Fruit fly (Drosophila melanogaster) whole organism, embryonic: ENCODE results near the gene Mo25.
A peak's percentile ranks its signal among the peaks of the same experiment; 100 is the strongest.

Experiments used
- B-H1 ChIP-seq: fragments of 200-800 bp; sonication (Bioruptor generic); IDR thresholded peaks from 3 replicates; pipeline ENCODE4 v1.3.6; 2022; ENCODE audit warnings: missing biosample characterization, missing genetic modification characterization
- BtbVII ChIP-seq: fragments of 200-800 bp; sonication (Bioruptor generic); optimal IDR thresholded peaks from 3 replicates; lab custom pipeline; 2017; ENCODE audit warnings: missing biosample characterization, mild to moderate bottlenecking, missing genetic modification characterization
- CG10366 ChIP-seq: fragments of 200-800 bp; sonication (Bioruptor generic); IDR thresholded peaks from 2 replicates; pipeline ENCODE4 v1.3.6; 2022; ENCODE audit warnings: missing biosample characterization, missing genetic modification characterization
- CG10543 ChIP-seq: fragments of 200-800 bp; sonication (Bioruptor generic); optimal IDR thresholded peaks from 3 replicates; lab custom pipeline; 2017; ENCODE audit warnings: missing biosample characterization, mild to moderate bottlenecking, missing genetic modification characterization, moderate library complexity
- CG10959 ChIP-seq: fragments of 200-800 bp; sonication (Bioruptor generic); IDR thresholded peaks from 2 replicates; pipeline ENCODE4 v1.3.6; 2022; ENCODE audit warnings: missing biosample characterization, missing genetic modification characterization
- CG11504 ChIP-seq: fragments of 200-800 bp; sonication (Bioruptor generic); optimal IDR thresholded peaks from 3 replicates; lab custom pipeline; 2019; ENCODE audit warnings: missing biosample characterization, mild to moderate bottlenecking, missing genetic modification characterization, moderate library complexity
- CG14050 ChIP-seq: fragments of 200-800 bp; sonication (Bioruptor generic); IDR thresholded peaks from 3 replicates; pipeline ENCODE4 v1.3.6; 2022; ENCODE audit warnings: missing biosample characterization, missing genetic modification characterization
- CG14667 ChIP-seq: fragments of 200-800 bp; sonication (Bioruptor generic); IDR thresholded peaks from 2 replicates; pipeline ENCODE4 v1.3.6; 2022; ENCODE audit warnings: missing biosample characterization, missing genetic modification characterization
- CG15514 ChIP-seq: fragments of 200-800 bp; sonication (Bioruptor generic); optimal IDR thresholded peaks from 3 replicates; lab custom pipeline; 2017; ENCODE audit warnings: missing biosample characterization, missing genetic modification characterization, mild to moderate bottlenecking, moderate library complexity, missing genetic modification reagents
- CG18262 ChIP-seq: fragments of 200-800 bp; optimal IDR thresholded peaks from 3 replicates; lab custom pipeline; 2019; ENCODE audit warnings: missing biosample characterization, mild to moderate bottlenecking, missing genetic modification characterization, moderate library complexity
- CG18476 ChIP-seq: fragments of 200-800 bp; sonication (Bioruptor generic); optimal IDR thresholded peaks from 2 replicates; lab custom pipeline; 2016; ENCODE audit warnings: missing biosample characterization, mild to moderate bottlenecking, missing genetic modification characterization
- CG30020 ChIP-seq: fragments of 200-800 bp; optimal IDR thresholded peaks from 2 replicates; lab custom pipeline; 2019; ENCODE audit warnings: missing biosample characterization, mild to moderate bottlenecking, missing genetic modification characterization, moderate library complexity
- CG31224 ChIP-seq: fragments of 200-800 bp; sonication (Bioruptor generic); IDR thresholded peaks from 2 replicates; pipeline ENCODE4 v1.3.6; 2022; ENCODE audit warnings: missing biosample characterization, missing genetic modification characterization
- CG33213 ChIP-seq: fragments of 200-800 bp; sonication (Bioruptor generic); optimal IDR thresholded peaks from 3 replicates; lab custom pipeline; 2016; ENCODE audit warnings: missing biosample characterization, missing genetic modification characterization
- CG33557 ChIP-seq: fragments of 200-800 bp; sonication (Bioruptor generic); optimal IDR thresholded peaks from 2 replicates; lab custom pipeline; 2019; ENCODE audit warnings: missing biosample characterization, mild to moderate bottlenecking, missing genetic modification characterization, moderate library complexity
- CG34376 ChIP-seq: fragments of 200-800 bp; sonication (Bioruptor generic); optimal IDR thresholded peaks from 2 replicates; lab custom pipeline; 2018; ENCODE audit warnings: missing biosample characterization, mild to moderate bottlenecking, missing genetic modification characterization
- CG3995 ChIP-seq: fragments of 200-800 bp; sonication (Bioruptor generic); optimal IDR thresholded peaks from 3 replicates; lab custom pipeline; 2016; ENCODE audit warnings: missing biosample characterization, missing genetic modification characterization
- CG6272 ChIP-seq: fragments of 200-800 bp; sonication (Bioruptor generic); IDR thresholded peaks from 2 replicates; pipeline ENCODE4 v1.3.6; 2022; ENCODE audit warnings: missing biosample characterization, missing genetic modification characterization
- CG7745 ChIP-seq: fragments of 200-800 bp; sonication (Bioruptor generic); optimal IDR thresholded peaks from 2 replicates; lab custom pipeline; 2018; ENCODE audit warnings: missing biosample characterization, mild to moderate bottlenecking, missing genetic modification characterization, moderate library complexity
- ERR ChIP-seq: fragments of 200-800 bp; sonication (Bioruptor generic); optimal IDR thresholded peaks from 2 replicates; lab custom pipeline; 2016; ENCODE audit warnings: missing biosample characterization, missing genetic modification characterization
- HLHmδ ChIP-seq: fragments of 200-800 bp; sonication (Bioruptor generic); optimal IDR thresholded peaks from 2 replicates; lab custom pipeline; 2018; ENCODE audit warnings: missing biosample characterization, mild to moderate bottlenecking, missing genetic modification characterization, moderate library complexity
- Hr39 ChIP-seq: fragments of >200 bp; optimal IDR thresholded peaks from 2 replicates; lab custom pipeline; 2017
- Kr ChIP-seq: fragments of 200-800 bp; sonication (Bioruptor generic); optimal IDR thresholded peaks from 2 replicates; lab custom pipeline; 2017; ENCODE audit warnings: missing biosample characterization, mild to moderate bottlenecking, missing genetic modification characterization
- Lpt ChIP-seq: fragments of >200 bp; optimal IDR thresholded peaks from 2 replicates; lab custom pipeline; 2018; ENCODE audit warnings: missing biosample characterization, missing genetic modification characterization
- Med ChIP-seq: fragments of 200-800 bp; sonication (Bioruptor generic); peaks from one replicate; lab custom pipeline; 2016; ENCODE audit warnings: missing biosample characterization, missing genetic modification characterization, mild to moderate bottlenecking, inconsistent platforms, moderate library complexity
- Mes4 ChIP-seq: fragments of 200-800 bp; sonication (Bioruptor generic); optimal IDR thresholded peaks from 2 replicates; lab custom pipeline; 2016; ENCODE audit warnings: missing biosample characterization, missing genetic modification characterization
- Mrtf ChIP-seq: fragments of 200-800 bp; sonication (Bioruptor generic); IDR thresholded peaks from 3 replicates; pipeline ENCODE4 v1.3.6; 2022; ENCODE audit warnings: missing biosample characterization, missing genetic modification characterization
- NK7.1 ChIP-seq: fragments of 200-800 bp; sonication (Bioruptor generic); optimal IDR thresholded peaks from 3 replicates; lab custom pipeline; 2016; ENCODE audit warnings: missing biosample characterization, missing genetic modification characterization
- Neu2 ChIP-seq: fragments of 200-800 bp; sonication (Bioruptor generic); optimal IDR thresholded peaks from 3 replicates; lab custom pipeline; 2016; ENCODE audit warnings: missing biosample characterization, missing genetic modification characterization, borderline replicate concordance
- Stat92E ChIP-seq, 3 experiments: fragments of >200 bp in 2 of 3; fragments of 200-800 bp in 1 of 3; sonication (Bioruptor generic) in 1 of 3; optimal IDR thresholded peaks; 2 replicates each; lab custom pipeline; 2017 to 2019; ENCODE audit warnings: missing biosample characterization in 3 of 3, missing genetic modification characterization in 3 of 3, mild to moderate bottlenecking in 1 of 3, moderate library complexity in 1 of 3
- Xbp1 ChIP-seq: fragments of 200-800 bp; sonication (Bioruptor generic); optimal IDR thresholded peaks from 3 replicates; lab custom pipeline; 2016; ENCODE audit warnings: missing biosample characterization, mild to moderate bottlenecking, missing genetic modification characterization
- ab ChIP-seq: fragments of 200-800 bp; sonication (Bioruptor generic); optimal IDR thresholded peaks from 2 replicates; lab custom pipeline; 2016; ENCODE audit warnings: missing biosample characterization, missing genetic modification characterization
- aop ChIP-seq: fragments of 200-800 bp; sonication (Bioruptor generic); IDR thresholded peaks from 2 replicates; pipeline ENCODE4 v1.3.6; 2022; ENCODE audit warnings: missing biosample characterization, missing genetic modification characterization
- ase ChIP-seq: fragments of 200-800 bp; sonication (Bioruptor generic); IDR thresholded peaks from 3 replicates; pipeline ENCODE4 v1.3.6; 2022; ENCODE audit warnings: missing biosample characterization, missing genetic modification characterization
- chinmo ChIP-seq: fragments of 200-800 bp; sonication (Bioruptor generic); IDR thresholded peaks from 4 replicates; pipeline ENCODE4 v1.3.6; 2022; ENCODE audit warnings: missing biosample characterization, missing genetic modification characterization; ENCODE audit not compliant: partially characterized antibody
- chn ChIP-seq: fragments of 200-800 bp; sonication (Bioruptor generic); optimal IDR thresholded peaks from 2 replicates; lab custom pipeline; 2016; ENCODE audit warnings: missing biosample characterization, missing genetic modification characterization
- crc ChIP-seq: fragments of 200-800 bp; sonication (Bioruptor generic); optimal IDR thresholded peaks from 2 replicates; lab custom pipeline; 2016; ENCODE audit warnings: missing biosample characterization, missing genetic modification characterization
- dan ChIP-seq: fragments of 200-800 bp; sonication (Bioruptor generic); IDR thresholded peaks from 2 replicates; pipeline ENCODE4 v1.3.6; 2022; ENCODE audit warnings: missing biosample characterization, missing genetic modification characterization
- dati ChIP-seq: fragments of 200-800 bp; sonication (Bioruptor generic); IDR thresholded peaks from 2 replicates; pipeline ENCODE4 v1.3.6; 2022; ENCODE audit warnings: missing biosample characterization, missing genetic modification characterization
- dimm ChIP-seq: fragments of 200-800 bp; sonication (Bioruptor generic); IDR thresholded peaks from 2 replicates; pipeline ENCODE4 v1.3.6; 2022; ENCODE audit warnings: missing biosample characterization, missing genetic modification characterization
- ham ChIP-seq: fragments of 200-800 bp; sonication (Bioruptor generic); IDR thresholded peaks from 2 replicates; pipeline ENCODE4 v1.3.6; 2022; ENCODE audit warnings: missing biosample characterization, missing genetic modification characterization
- hth ChIP-seq: fragments of >200 bp; optimal IDR thresholded peaks from 2 replicates; lab custom pipeline; 2017; ENCODE audit warnings: inconsistent platforms
- inv ChIP-seq: fragments of 200-800 bp; sonication (Bioruptor generic); IDR thresholded peaks from 2 replicates; pipeline ENCODE4 v1.3.6; 2022; ENCODE audit warnings: missing biosample characterization, missing genetic modification characterization; ENCODE audit not compliant: partially characterized antibody
- nom ChIP-seq: fragments of 200-800 bp; sonication (Bioruptor generic); optimal IDR thresholded peaks from 2 replicates; lab custom pipeline; 2017; ENCODE audit warnings: missing biosample characterization, missing genetic modification characterization, mild to moderate bottlenecking, moderate library complexity, missing genetic modification reagents
- oc ChIP-seq: fragments of 200-800 bp; sonication (Bioruptor generic); optimal IDR thresholded peaks from 2 replicates; lab custom pipeline; 2018; ENCODE audit warnings: missing biosample characterization, mild to moderate bottlenecking, missing genetic modification characterization, moderate library complexity
- pb ChIP-seq: fragments of 200-800 bp; sonication (Bioruptor generic); optimal IDR thresholded peaks from 3 replicates; lab custom pipeline; 2016; ENCODE audit warnings: missing biosample characterization, missing genetic modification characterization
- psq ChIP-seq: fragments of 200-800 bp; sonication (Bioruptor generic); optimal IDR thresholded peaks from 2 replicates; lab custom pipeline; 2017; ENCODE audit warnings: missing biosample characterization, missing genetic modification characterization
- rib ChIP-seq: fragments of 200-800 bp; sonication (Bioruptor generic); IDR thresholded peaks from 2 replicates; pipeline ENCODE4 v1.3.6; 2022; ENCODE audit warnings: missing biosample characterization, missing genetic modification characterization
- sc ChIP-seq, 3 experiments: fragments of >200 bp in 2 of 3; fragments of 200-800 bp in 1 of 3; sonication (Bioruptor generic) in 1 of 3; optimal IDR thresholded peaks; 2 replicates in 2 of 3; 3 replicates in 1 of 3; lab custom pipeline; 2017; ENCODE audit warnings: mild to moderate bottlenecking in 1 of 3, missing biosample characterization in 1 of 3, missing genetic modification characterization in 1 of 3, missing genetic modification reagents in 1 of 3
- so ChIP-seq: fragments of 200-800 bp; sonication (Bioruptor generic); IDR thresholded peaks from 3 replicates; pipeline ENCODE4 v1.3.6; 2022; ENCODE audit warnings: missing biosample characterization, missing genetic modification characterization
- usp ChIP-seq: fragments of >200 bp; optimal IDR thresholded peaks from 2 replicates; lab custom pipeline; 2017; ENCODE audit warnings: missing biosample characterization, missing genetic modification characterization
- vnd ChIP-seq: fragments of 200-800 bp; sonication (Bioruptor generic); IDR thresholded peaks from 3 replicates; pipeline ENCODE4 v1.3.6; 2022; ENCODE audit warnings: missing biosample characterization, missing genetic modification characterization; ENCODE audit not compliant: partially characterized antibody

Gene Mo25

dm6 chr3L:16642088-16642507 is 26.8 kb upstream of the Mo25 start (continued):
- TF ChIP-seq CG6272, result no peak
- TF ChIP-seq CG30020 (tag; lab: Kevin White, UChicago), result peak; percentile 23
- no peak for TF ChIP-seq CG34376
- TF ChIP-seq chinmo (GFP tag; lab: Robert Waterston, UW), result no peak
- TF ChIP-seq CG33557 (GFP tag; lab: Kevin White, UChicago), result peak; percentile 59
- TF ChIP-seq Mes4, result no peak
- no peak; the same call in 2 of the 3 replicates for TF ChIP-seq so (GFP tag; lab: Robert Waterston, UW)
- peak; percentile 92 for TF ChIP-seq CG18262 (tag; lab: Kevin White, UChicago)
- no peak for TF ChIP-seq sc (optimal IDR thresholded peaks at IDR 0.05; lab: Kevin White, UChicago)
- peak; percentile 72 for TF ChIP-seq sc (GFP tag; optimal IDR thresholded peaks at IDR 0.05; lab: Kevin White, UChicago)
- TF ChIP-seq nom (GFP tag; lab: Kevin White, UChicago), result peak; percentile 26
- no peak for TF ChIP-seq CG3995 (GFP tag; lab: Kevin White, UChicago)
- no peak for TF ChIP-seq CG7745 (tag; lab: Kevin White, UChicago)
- no peak for TF ChIP-seq dimm (GFP tag; lab: Robert Waterston, UW)
- no peak for TF ChIP-seq B-H1
- no peak for TF ChIP-seq pb
- TF ChIP-seq Xbp1, result peak; percentile 63
- TF ChIP-seq CG10366, result no peak
- no peak for TF ChIP-seq CG10543 (GFP tag; lab: Kevin White, UChicago)
- no peak for TF ChIP-seq BtbVII (GFP tag; lab: Kevin White, UChicago)
- no peak for TF ChIP-seq ham (GFP tag; lab: Robert Waterston, UW)
- 0 out of 3 replicates have a peak, but pooled peaks have one; percentile 50 for TF ChIP-seq ase (GFP tag; lab: Robert Waterston, UW)
- TF ChIP-seq inv (GFP tag; lab: Robert Waterston, UW), result no peak
- TF ChIP-seq dati (GFP tag; lab: Robert Waterston, UW), result 0 out of 2 replicates have a peak, but pooled peaks have one; percentile 5
- TF ChIP-seq CG31224, result no peak
- TF ChIP-seq Lpt, result no peak
- 0 out of 2 replicates have a peak, but pooled peaks have one; percentile 40 for TF ChIP-seq CG14667 (GFP tag; lab: Robert Waterston, UW)
- TF ChIP-seq oc (tag; lab: Kevin White, UChicago), result no peak
- TF ChIP-seq CG18476 (GFP tag; lab: Kevin White, UChicago), result peak; percentile 18
- no peak for TF ChIP-seq Stat92E (GFP tag; optimal IDR thresholded peaks at IDR 0.05; lab: Kevin White, UChicago)
- TF ChIP-seq CG15514, result no peak
- no peak for TF ChIP-seq Mrtf (GFP tag; lab: Robert Waterston, UW)
- TF ChIP-seq dan (GFP tag; lab: Robert Waterston, UW), result no peak
- no peak for TF ChIP-seq NK7.1 (GFP tag; lab: Kevin White, UChicago)
- no peak for TF ChIP-seq CG14050
- no peak for TF ChIP-seq ab (GFP tag; lab: Kevin White, UChicago)
- TF ChIP-seq chn (GFP tag; lab: Kevin White, UChicago), result no peak
- TF ChIP-seq Neu2 (GFP tag; lab: Kevin White, UChicago), result no peak
- TF ChIP-seq Hr39 (lab: Kevin White, UChicago), result no peak
- no peak for TF ChIP-seq vnd (GFP tag; lab: Robert Waterston, UW)
- TF ChIP-seq Kr (GFP tag; lab: Kevin White, UChicago), result no peak
- no peak for TF ChIP-seq crc (GFP tag; lab: Kevin White, UChicago)
- no peak for TF ChIP-seq rib (GFP tag; lab: Robert Waterston, UW)
- TF ChIP-seq ERR (GFP tag; lab: Kevin White, UChicago), result no peak
- TF ChIP-seq usp (GFP tag; lab: Kevin White, UChicago), result no peak
- peak; percentile 76 for TF ChIP-seq CG11504 (tag; lab: Kevin White, UChicago)
- peak; percentile 23 for TF ChIP-seq Med (GFP tag; lab: Kevin White, UChicago)
- TF ChIP-seq hth (lab: Kevin White, UChicago), result no peak
- no peak for TF ChIP-seq psq (GFP tag; lab: Kevin White, UChicago)
- no peak for TF ChIP-seq CG33213 (GFP tag; lab: Kevin White, UChicago)
- no peak for TF ChIP-seq aop (GFP tag; lab: Robert Waterston, UW)
- TF ChIP-seq CG10959, result no peak
- no peak for TF ChIP-seq HLHmδ (GFP tag; lab: Kevin White, UChicago)
